Fruit fly (Drosophila melanogaster): Measurements from ENCODE around the gene CG31436.

dm6 chr3R:25269909-25270308, 34.0 kb upstream of the CG31436 start, which contains the start of the genes CG11889 and CG11891:
- TF ChIP-seq CG16779 (tag; optimal IDR thresholded peaks at IDR 0.05) (no peak), Blimp-1 (GFP tag; optimal IDR thresholded peaks at IDR 0.05) (no peak), Hr4 (GFP tag; optimal IDR thresholded peaks at IDR 0.05) (no peak), CG8319 (GFP tag; optimal IDR thresholded peaks at IDR 0.05) (no peak), eg (GFP tag; IDR thresholded peaks at IDR 0.05) (no peak), CG34406 (GFP tag; optimal IDR thresholded peaks at IDR 0.05) (no peak), Eip78C (GFP tag) (no peak), OdsH (GFP tag; optimal IDR thresholded peaks at IDR 0.05) (no peak), CG6276 (GFP tag; optimal IDR thresholded peaks at IDR 0.05) (no peak), Hr38 (GFP tag; optimal IDR thresholded peaks at IDR 0.05) (no peak), CG1621 (tag; optimal IDR thresholded peaks at IDR 0.05) (no peak), vri (GFP tag; optimal IDR thresholded peaks at IDR 0.05) (no peak)
